Worm (Caenorhabditis elegans) whole organism, young adult: ENCODE measurements around the gene txt-13.

Source experiments
- D2030.7 ChIP-seq: fragments of 200-800 bp; sonication (Bioruptor generic); IDR thresholded peaks from 2 replicates; pipeline ENCODE4 v1.3.6; 2022; ENCODE audit warnings: missing genetic modification reagents, missing genetic modification characterization, missing compliant biosample characterization
- F49E8.2 ChIP-seq: sonication (generic microtip); optimal IDR thresholded peaks from 3 replicates; lab custom pipeline; 2017; ENCODE audit warnings: missing genetic modification characterization, mild to moderate bottlenecking, missing compliant biosample characterization, antibody characterized with exemption, moderate library complexity; ENCODE audit not compliant: insufficient read depth
- F55B11.4 ChIP-seq: sonication (generic microtip); optimal IDR thresholded peaks from 2 replicates; lab custom pipeline; 2016; ENCODE audit warnings: missing compliant biosample characterization, missing genetic modification characterization, borderline replicate concordance; ENCODE audit not compliant: insufficient read depth
- efl-1 ChIP-seq: fragments of 150-350 bp; optimal IDR thresholded peaks from 2 replicates; lab custom pipeline; 2014; ENCODE audit warnings: missing biosample characterization, missing genetic modification reagents, missing genetic modification characterization
- ekl-4 ChIP-seq: fragments of 200-800 bp; sonication (Bioruptor generic); IDR thresholded peaks from 2 replicates; pipeline ENCODE4 v1.3.6; 2022; ENCODE audit warnings: missing genetic modification reagents, missing genetic modification characterization, missing compliant biosample characterization
- hlh-26 ChIP-seq: fragments of 200-800 bp; sonication (Bioruptor generic); conservative IDR thresholded peaks from 2 replicates; pipeline ENCODE4 v1.3.6; 2022; ENCODE audit warnings: missing genetic modification reagents, missing genetic modification characterization, missing compliant biosample characterization
- lag-1 ChIP-seq: fragments of 200-800 bp; sonication (Bioruptor generic); IDR thresholded peaks from 2 replicates; pipeline ENCODE4 v1.3.6; 2022; ENCODE audit warnings: missing genetic modification reagents, missing genetic modification characterization, missing compliant biosample characterization
- mcd-1 ChIP-seq: fragments of 200-800 bp; sonication (Bioruptor generic); IDR thresholded peaks from 2 replicates; pipeline ENCODE4 v1.3.6; 2022; ENCODE audit warnings: missing genetic modification reagents, missing genetic modification characterization, missing compliant biosample characterization
- nhr-120 ChIP-seq: fragments of 200-800 bp; sonication (Bioruptor generic); IDR thresholded peaks from 2 replicates; pipeline ENCODE4 v1.3.6; 2022; ENCODE audit warnings: missing genetic modification characterization, missing compliant biosample characterization
- pha-4 ChIP-seq: fragments of 150-350 bp; sonication (generic microtip); optimal IDR thresholded peaks from 2 replicates; lab custom pipeline; 2014; ENCODE audit warnings: missing biosample characterization, missing genetic modification reagents, missing genetic modification characterization
- snpc-4 ChIP-seq, 5 experiments: fragments of 150-350 bp in 1 of 5; sonication (generic microtip) in 4 of 5; optimal IDR thresholded peaks; 2 replicates each; lab custom pipeline; 2014 to 2018; ENCODE audit warnings: missing genetic modification characterization in 5 of 5, missing biosample characterization in 3 of 5, antibody characterized with exemption in 2 of 5, mild to moderate bottlenecking in 2 of 5, missing compliant biosample characterization in 2 of 5, missing genotype in 2 of 5, moderate library complexity in 2 of 5, missing genetic modification reagents in 1 of 5
- unc-62 ChIP-seq: fragments of 150-350 bp; optimal IDR thresholded peaks from 2 replicates; lab custom pipeline; 2014; ENCODE audit warnings: missing biosample characterization, missing genetic modification reagents, missing genetic modification characterization

DNA sequence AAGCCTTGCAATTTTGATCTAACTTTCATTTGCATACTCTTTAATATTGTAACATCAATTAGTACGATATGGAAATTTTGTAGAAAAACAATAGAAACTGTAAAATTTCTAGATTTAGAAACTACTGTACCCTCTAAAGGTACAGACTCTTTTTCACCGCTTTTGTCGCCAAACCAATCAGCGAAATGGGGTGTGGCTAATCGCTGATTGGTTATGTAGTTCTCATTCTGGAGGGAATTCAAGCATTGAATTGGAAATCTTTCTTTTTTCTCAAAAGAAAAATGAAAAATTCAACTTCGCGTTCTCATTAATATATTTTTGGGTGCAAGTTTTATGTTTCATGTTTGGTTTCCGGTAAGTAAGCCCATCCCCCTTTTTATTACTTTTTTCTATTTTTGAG lies 33.2 kb downstream of the txt-13 start:
- no peak for TF ChIP-seq pha-4 (tag; lab: Kevin White, UChicago)
- no peak for TF ChIP-seq F49E8.2 (tag; lab: Kevin White, UChicago)
- no peak for TF ChIP-seq F55B11.4 (tag; lab: Kevin White, UChicago)
- TF ChIP-seq snpc-4 (GFP tag; optimal IDR thresholded peaks at IDR 0.05; lab: Kevin White, UChicago): no peak
- TF ChIP-seq snpc-4 (tag; optimal IDR thresholded peaks at IDR 0.05; lab: Kevin White, UChicago): no peak
- no peak for TF ChIP-seq hlh-26 (GFP tag; lab: Robert Waterston, UW)
- TF ChIP-seq unc-62: no peak
- no peak for TF ChIP-seq mcd-1 (GFP tag; lab: Robert Waterston, UW)
- no peak for TF ChIP-seq ekl-4 (GFP tag; lab: Robert Waterston, UW)
- no peak for TF ChIP-seq D2030.7
- TF ChIP-seq nhr-120 (GFP tag; lab: Robert Waterston, UW): no peak
- no peak for TF ChIP-seq efl-1 (GFP tag; lab: Kevin White, UChicago)
- no peak for TF ChIP-seq lag-1 (GFP tag; lab: Robert Waterston, UW)
